Worm (Caenorhabditis elegans) whole organism, L4 larva: ENCODE results near the gene K01G5.10.

Experiments used
- F26F4.8 ChIP-seq: fragments of 200-800 bp; sonication (Bioruptor generic); conservative IDR thresholded peaks from 2 replicates; pipeline ENCODE4 v1.3.6; 2022; ENCODE audit warnings: missing genetic modification characterization, missing compliant biosample characterization
- T20F7.1 ChIP-seq: fragments of 200-800 bp; sonication (Bioruptor generic); optimal IDR thresholded peaks from 2 replicates; lab custom pipeline; 2018; ENCODE audit warnings: mild to moderate bottlenecking, missing genetic modification characterization, missing compliant biosample characterization
- Y48G9A.11 ChIP-seq: fragments of 200-800 bp; sonication (Bioruptor generic); IDR thresholded peaks from 2 replicates; pipeline ENCODE4 v1.3.6; 2022; ENCODE audit warnings: missing genetic modification reagents, missing genetic modification characterization, missing compliant biosample characterization
- ZK337.2 ChIP-seq: fragments of 200-800 bp; sonication (Bioruptor generic); IDR thresholded peaks from 2 replicates; pipeline ENCODE4 v1.3.6; 2022; ENCODE audit warnings: missing genetic modification reagents, missing genetic modification characterization, missing compliant biosample characterization
- aly-2 ChIP-seq: sonication (generic microtip); optimal IDR thresholded peaks from 2 replicates; lab custom pipeline; 2018; ENCODE audit warnings: missing biosample characterization, missing genetic modification characterization
- ama-1 ChIP-seq: fragments of 150-350 bp; optimal IDR thresholded peaks from 2 replicates; lab custom pipeline; 2014; ENCODE audit warnings: inconsistent platforms, mixed read lengths
- attf-4 ChIP-seq: sonication (generic microtip); optimal IDR thresholded peaks from 3 replicates; lab custom pipeline; 2017; ENCODE audit warnings: missing biosample characterization, missing genetic modification characterization
- ceh-28 ChIP-seq: fragments of 150-350 bp; optimal IDR thresholded peaks from 2 replicates; lab custom pipeline; 2014; ENCODE audit warnings: missing biosample characterization, missing genetic modification reagents, missing genetic modification characterization
- ceh-32 ChIP-seq: sonication (generic microtip); optimal IDR thresholded peaks from 2 replicates; lab custom pipeline; 2016; ENCODE audit warnings: mild to moderate bottlenecking, missing genetic modification characterization, missing compliant biosample characterization; ENCODE audit not compliant: poor library complexity
- ceh-62 ChIP-seq: sonication (generic microtip); optimal IDR thresholded peaks from 2 replicates; lab custom pipeline; 2017; ENCODE audit warnings: missing biosample characterization, missing genetic modification characterization
- ces-1 ChIP-seq: fragments of 150-350 bp; sonication (generic microtip); optimal IDR thresholded peaks from 4 replicates; lab custom pipeline; 2014; ENCODE audit warnings: missing biosample characterization, missing genetic modification reagents, missing genetic modification characterization
- ctbp-1 ChIP-seq: fragments of 200-800 bp; sonication (Bioruptor generic); IDR thresholded peaks from 2 replicates; pipeline ENCODE4 v1.3.6; 2022; ENCODE audit warnings: missing genetic modification reagents, missing genetic modification characterization, missing compliant biosample characterization
- daf-12 ChIP-seq: fragments of 150-350 bp; optimal IDR thresholded peaks from 2 replicates; lab custom pipeline; 2014; ENCODE audit warnings: missing biosample characterization, missing genetic modification reagents, missing genetic modification characterization
- daf-16 ChIP-seq, 3 experiments: sonication (generic microtip); optimal IDR thresholded peaks; 2 replicates each; lab custom pipeline; 2016 to 2017; ENCODE audit warnings: missing genetic modification characterization in 3 of 3, missing genetic modification reagents in 3 of 3, mild to moderate bottlenecking in 2 of 3, missing compliant biosample characterization in 2 of 3, missing biosample characterization in 1 of 3, moderate library complexity in 1 of 3
- dpl-1 ChIP-seq: fragments of 150-350 bp; optimal IDR thresholded peaks from 2 replicates; lab custom pipeline; 2014; ENCODE audit warnings: missing biosample characterization, missing genetic modification reagents, missing genetic modification characterization
- duxl-1 ChIP-seq: sonication (generic microtip); optimal IDR thresholded peaks from 2 replicates; lab custom pipeline; 2016; ENCODE audit warnings: mild to moderate bottlenecking, missing genetic modification characterization, moderate library complexity, missing compliant biosample characterization; ENCODE audit not compliant: poor library complexity
- dve-1 ChIP-seq: sonication (generic microtip); optimal IDR thresholded peaks from 2 replicates; lab custom pipeline; 2017; ENCODE audit warnings: antibody characterized with exemption, mild to moderate bottlenecking, missing genetic modification characterization, missing compliant biosample characterization; ENCODE audit not compliant: insufficient read depth
- egl-27 ChIP-seq: sonication (generic microtip); optimal IDR thresholded peaks from 3 replicates; lab custom pipeline; 2017; ENCODE audit warnings: missing biosample characterization, missing genetic modification reagents, missing genetic modification characterization
- fkh-10 ChIP-seq: fragments of 150-350 bp; optimal IDR thresholded peaks from 2 replicates; lab custom pipeline; 2014; ENCODE audit warnings: missing biosample characterization, missing genetic modification reagents, missing genetic modification characterization
- gei-8 ChIP-seq: fragments of 200-800 bp; sonication (Bioruptor generic); optimal IDR thresholded peaks from 2 replicates; lab custom pipeline; 2018; ENCODE audit warnings: mild to moderate bottlenecking, missing genetic modification characterization, missing compliant biosample characterization
- lim-7 ChIP-seq: fragments of 200-800 bp; sonication (Bioruptor generic); IDR thresholded peaks from 2 replicates; pipeline ENCODE4 v1.3.6; 2022; ENCODE audit warnings: missing genetic modification characterization, missing compliant biosample characterization
- lin-15B ChIP-seq: fragments of 150-350 bp; sonication (generic microtip); optimal IDR thresholded peaks from 3 replicates; lab custom pipeline; 2014; ENCODE audit warnings: missing biosample characterization, missing genetic modification characterization
- lin-29 ChIP-seq: fragments of 200-800 bp; sonication (Bioruptor generic); IDR thresholded peaks from 2 replicates; pipeline ENCODE4 v1.3.6; 2022; ENCODE audit warnings: missing genetic modification reagents, missing genetic modification characterization, missing compliant biosample characterization
- lir-3 ChIP-seq: sonication (generic microtip); optimal IDR thresholded peaks from 2 replicates; lab custom pipeline; 2016; ENCODE audit warnings: mild to moderate bottlenecking, missing genetic modification characterization, missing compliant biosample characterization
- madf-5 ChIP-seq, 2 experiments: fragments of 200-800 bp; sonication (Bioruptor generic); IDR thresholded peaks; 2 replicates each; pipeline ENCODE4 v1.3.6; 2022; ENCODE audit warnings: missing compliant biosample characterization in 2 of 2, missing genetic modification characterization in 2 of 2
- mdl-1 ChIP-seq, 2 experiments: fragments of 150-350 bp in 1 of 2; sonication (generic microtip) in 1 of 2; optimal IDR thresholded peaks; 2 replicates each; lab custom pipeline; 2014 to 2017; ENCODE audit warnings: missing biosample characterization in 2 of 2, missing genetic modification characterization in 2 of 2
- mdt-29 ChIP-seq: fragments of 200-800 bp; sonication (Bioruptor generic); IDR thresholded peaks from 2 replicates; pipeline ENCODE4 v1.3.6; 2022; ENCODE audit warnings: missing genetic modification reagents, missing genetic modification characterization, missing compliant biosample characterization
- mep-1 ChIP-seq: fragments of 150-350 bp; sonication (generic microtip); optimal IDR thresholded peaks from 3 replicates; lab custom pipeline; 2014; ENCODE audit warnings: missing biosample characterization, missing genetic modification characterization
- mes-2 ChIP-seq: sonication (generic microtip); optimal IDR thresholded peaks from 2 replicates; lab custom pipeline; 2016; ENCODE audit warnings: missing genotype, mild to moderate bottlenecking, missing genetic modification characterization, missing compliant biosample characterization; ENCODE audit not compliant: poor library complexity, severe bottlenecking
- nhr-10 ChIP-seq: fragments of 150-350 bp; optimal IDR thresholded peaks from 2 replicates; lab custom pipeline; 2014; ENCODE audit warnings: missing biosample characterization, missing genetic modification characterization
- nhr-11 ChIP-seq: fragments of 150-350 bp; optimal IDR thresholded peaks from 2 replicates; lab custom pipeline; 2014; ENCODE audit warnings: missing biosample characterization, missing genetic modification characterization
- nhr-111 ChIP-seq: fragments of 200-800 bp; sonication (Bioruptor generic); optimal IDR thresholded peaks from 2 replicates; lab custom pipeline; 2018; ENCODE audit warnings: mild to moderate bottlenecking, missing genetic modification characterization, missing compliant biosample characterization
- nhr-25 ChIP-seq: sonication (generic microtip); optimal IDR thresholded peaks from 2 replicates; lab custom pipeline; 2017; ENCODE audit warnings: missing genetic modification characterization, mild to moderate bottlenecking, missing compliant biosample characterization, antibody characterized with exemption, moderate library complexity, borderline replicate concordance; ENCODE audit not compliant: insufficient read depth
- nhr-41 ChIP-seq: fragments of 200-800 bp; sonication (Bioruptor generic); IDR thresholded peaks from 2 replicates; pipeline ENCODE4 v1.3.6; 2022; ENCODE audit warnings: missing genetic modification reagents, missing genetic modification characterization, missing compliant biosample characterization
- nhr-42 ChIP-seq: fragments of 200-800 bp; sonication (Bioruptor generic); IDR thresholded peaks from 2 replicates; pipeline ENCODE4 v1.3.6; 2022; ENCODE audit warnings: missing genetic modification characterization, missing compliant biosample characterization
- nhr-48 ChIP-seq: sonication (generic microtip); optimal IDR thresholded peaks from 2 replicates; lab custom pipeline; 2016; ENCODE audit warnings: mild to moderate bottlenecking, missing genetic modification characterization, missing compliant biosample characterization
- nhr-6 ChIP-seq: fragments of 150-350 bp; optimal IDR thresholded peaks from 2 replicates; lab custom pipeline; 2014; ENCODE audit warnings: missing biosample characterization, missing genetic modification characterization
- nhr-76 ChIP-seq: fragments of 150-350 bp; optimal IDR thresholded peaks from 2 replicates; lab custom pipeline; 2014; ENCODE audit warnings: missing biosample characterization, missing genetic modification characterization
- nhr-77 ChIP-seq: fragments of 150-350 bp; optimal IDR thresholded peaks from 2 replicates; lab custom pipeline; 2014; ENCODE audit warnings: missing biosample characterization, missing genetic modification characterization
- pqm-1 ChIP-seq: sonication (generic microtip); optimal IDR thresholded peaks from 2 replicates; lab custom pipeline; 2017; ENCODE audit warnings: missing biosample characterization, missing genetic modification characterization
- set-16 ChIP-seq: fragments of 200-800 bp; sonication (Bioruptor generic); IDR thresholded peaks from 2 replicates; pipeline ENCODE4 v1.3.6; 2022; ENCODE audit warnings: missing genetic modification reagents, missing genetic modification characterization, missing compliant biosample characterization
- skn-1 ChIP-seq: fragments of 150-350 bp; optimal IDR thresholded peaks from 2 replicates; lab custom pipeline; 2014; ENCODE audit warnings: missing biosample characterization, missing genetic modification characterization
- snpc-4 ChIP-seq: fragments of 150-350 bp; optimal IDR thresholded peaks from 2 replicates; lab custom pipeline; 2014; ENCODE audit warnings: missing biosample characterization, missing genetic modification characterization
- spr-1 ChIP-seq: sonication (generic microtip); optimal IDR thresholded peaks from 2 replicates; lab custom pipeline; 2016; ENCODE audit warnings: mild to moderate bottlenecking, missing genetic modification characterization, missing compliant biosample characterization
- tag-97 ChIP-seq: fragments of 200-800 bp; sonication (Bioruptor generic); IDR thresholded peaks from 2 replicates; pipeline ENCODE4 v1.3.6; 2022; ENCODE audit warnings: missing genetic modification characterization, missing compliant biosample characterization
- tra-1 ChIP-seq: fragments of 200-800 bp; sonication (Bioruptor generic); IDR thresholded peaks from 2 replicates; pipeline ENCODE4 v1.3.6; 2022; ENCODE audit warnings: missing genetic modification reagents, missing genetic modification characterization, missing compliant biosample characterization
- unc-39 ChIP-seq: sonication (generic microtip); optimal IDR thresholded peaks from 2 replicates; lab custom pipeline; 2017; ENCODE audit warnings: missing biosample characterization, missing genetic modification characterization
- unc-62 ChIP-seq, 3 experiments: fragments of 150-350 bp in 1 of 3; sonication (generic microtip); optimal IDR thresholded peaks in 2 of 3; peaks in 1 of 3; 1 replicate in 1 of 3; 2 replicates in 2 of 3; lab custom pipeline; 2014 to 2017; ENCODE audit warnings: missing biosample characterization in 3 of 3, missing genetic modification characterization in 3 of 3, missing genetic modification reagents in 3 of 3, missing genotype in 1 of 3
- zag-1 ChIP-seq: fragments of 150-350 bp; optimal IDR thresholded peaks from 2 replicates; lab custom pipeline; 2014; ENCODE audit warnings: missing biosample characterization, missing genetic modification characterization
- zfp-2 ChIP-seq: sonication (generic microtip); optimal IDR thresholded peaks from 2 replicates; lab custom pipeline; 2016; ENCODE audit warnings: mild to moderate bottlenecking, missing genetic modification characterization, missing compliant biosample characterization
- ztf-11 ChIP-seq: fragments of 150-350 bp; optimal IDR thresholded peaks from 2 replicates; lab custom pipeline; 2014; ENCODE audit warnings: missing biosample characterization, missing genetic modification characterization

Gene K01G5.10

ce11 chrIII:10719057-10719456 is 39.3 kb downstream of the K01G5.10 start (continued):
- TF ChIP-seq ces-1 (GFP tag; lab: Kevin White, UChicago) (no peak), daf-16 (GFP tag; optimal IDR thresholded peaks at IDR 0.05; lab: Kevin White, UChicago) (no peak), daf-16 (tag; optimal IDR thresholded peaks at IDR 0.05; lab: Kevin White, UChicago) (peak; percentile 22), nhr-48 (tag; lab: Kevin White, UChicago) (peak; percentile 12), nhr-76 (no peak), egl-27 (no peak), daf-12 (tag; lab: Kevin White, UChicago) (no peak), unc-62 (GFP tag; optimal IDR thresholded peaks at IDR 0.05 in 1 of 2; lab: Kevin White, UChicago) (no peak), unc-62 (tag; optimal IDR thresholded peaks at IDR 0.05; lab: Kevin White, UChicago) (no peak), unc-39 (no peak), mep-1 (tag; lab: Kevin White, UChicago) (peak; percentile 33), ceh-32 (tag; lab: Kevin White, UChicago) (no peak), nhr-42 (no peak), ZK337.2 (GFP tag; lab: Robert Waterston, UW) (no peak), ceh-62 (tag; lab: Kevin White, UChicago) (no peak), pqm-1 (tag; lab: Kevin White, UChicago) (peak; percentile 43), F26F4.8 (GFP tag; lab: Robert Waterston, UW) (no peak), Y48G9A.11 (no peak), duxl-1 (tag; lab: Kevin White, UChicago) (peak; percentile 9), lir-3 (tag; lab: Kevin White, UChicago) (no peak), nhr-41 (GFP tag; lab: Robert Waterston, UW) (no peak), tag-97 (GFP tag; lab: Robert Waterston, UW) (no peak), lin-29 (no peak), nhr-111 (GFP tag; lab: Kevin White, UChicago) (no peak), spr-1 (tag; lab: Kevin White, UChicago) (no peak), mdt-29 (GFP tag; lab: Robert Waterston, UW) (0 out of 2 replicates have a peak, but pooled peaks have one; percentile 41), zfp-2 (tag; lab: Kevin White, UChicago) (no peak), nhr-11 (tag; lab: Kevin White, UChicago) (no peak), ceh-28 (tag; lab: Kevin White, UChicago) (no peak), dve-1 (tag; lab: Kevin White, UChicago) (peak; percentile 68), ctbp-1 (GFP tag; lab: Robert Waterston, UW) (no peak), aly-2 (tag; lab: Kevin White, UChicago) (no peak), tra-1 (GFP tag; lab: Robert Waterston, UW) (0 out of 2 replicates have a peak, but pooled peaks have one; percentile 33), madf-5 (GFP tag; IDR thresholded peaks at IDR 0.05; lab: Robert Waterston, UW) (no peak), gei-8 (GFP tag; lab: Kevin White, UChicago) (no peak), T20F7.1 (GFP tag; lab: Kevin White, UChicago) (peak; percentile 29), set-16 (GFP tag; lab: Robert Waterston, UW) (no peak), attf-4 (tag; lab: Kevin White, UChicago) (no peak), lin-15B (no peak), mdl-1 (tag; optimal IDR thresholded peaks at IDR 0.05; lab: Kevin White, UChicago) (peak in 1 of 2 experiments; percentile 69), nhr-6 (tag; lab: Kevin White, UChicago) (no peak), nhr-77 (tag; lab: Kevin White, UChicago) (peak; percentile 65), ztf-11 (tag; lab: Kevin White, UChicago) (no peak), lim-7 (GFP tag; lab: Robert Waterston, UW) (no peak), fkh-10 (GFP tag; lab: Kevin White, UChicago) (no peak), skn-1 (tag; lab: Kevin White, UChicago) (no peak), ama-1 (lab: Kevin White, UChicago) (no peak), nhr-25 (tag; lab: Kevin White, UChicago) (no peak), snpc-4 (tag; lab: Kevin White, UChicago) (no peak), zag-1 (tag; lab: Kevin White, UChicago) (no peak), dpl-1 (GFP tag; lab: Kevin White, UChicago) (no peak), mes-2 (tag; lab: Kevin White, UChicago) (peak; percentile 40), nhr-10 (peak; percentile 31)
